Worm (Caenorhabditis elegans) whole organism, L3 larva: ENCODE results near the gene F38A1.9.

Experiments used
- aly-2 ChIP-seq: fragments of 150-350 bp; optimal IDR thresholded peaks from 2 replicates; lab custom pipeline; 2014; ENCODE audit warnings: missing biosample characterization, missing genetic modification characterization
- fkh-2 ChIP-seq: fragments of 150-350 bp; optimal IDR thresholded peaks from 2 replicates; lab custom pipeline; 2014; ENCODE audit warnings: missing biosample characterization, missing genetic modification reagents, missing genetic modification characterization
- nfya-1 ChIP-seq: sonication (generic microtip); optimal IDR thresholded peaks from 2 replicates; lab custom pipeline; 2017; ENCODE audit warnings: missing genetic modification characterization, mild to moderate bottlenecking, missing compliant biosample characterization, antibody characterized with exemption, moderate library complexity; ENCODE audit not compliant: insufficient read depth
- zag-1 ChIP-seq: fragments of 150-350 bp; optimal IDR thresholded peaks from 2 replicates; lab custom pipeline; 2014; ENCODE audit warnings: missing biosample characterization, missing genetic modification characterization

DNA sequence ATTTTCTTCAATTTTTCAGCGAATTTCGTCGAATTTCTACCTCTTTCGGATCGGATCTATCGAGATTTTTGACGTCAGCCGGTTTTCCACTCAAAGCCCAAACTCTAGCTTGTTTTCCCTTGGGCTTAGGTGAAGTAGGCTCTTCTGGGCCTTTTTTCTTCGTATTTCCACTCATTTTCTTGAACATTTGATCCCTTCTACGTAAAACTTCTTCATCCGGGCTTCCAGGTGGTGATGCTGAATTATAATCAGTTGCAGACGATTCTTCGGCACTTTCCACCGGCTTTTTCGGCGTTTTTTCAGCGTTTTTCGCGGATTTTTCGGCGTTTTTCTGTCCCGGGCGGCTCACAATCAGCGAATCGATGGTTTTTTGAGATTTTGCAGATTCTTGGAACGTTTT is 7.0 kb downstream of the F38A1.9 start:
- TF ChIP-seq aly-2 = no peak
- TF ChIP-seq nfya-1 = no peak
- no peak for TF ChIP-seq fkh-2 (tag; lab: Kevin White, UChicago)
- TF ChIP-seq zag-1 = no peak
